Fruit fly (Drosophila melanogaster) whole organism, prepupa: Measurements from ENCODE around the gene Tsp2A.

Source experiments
- Blimp-1 ChIP-seq: fragments of 200-800 bp; sonication (Bioruptor generic); optimal IDR thresholded peaks from 3 replicates; lab custom pipeline; 2017; ENCODE audit warnings: missing biosample characterization, missing genetic modification characterization, mild to moderate bottlenecking, moderate library complexity, missing genetic modification reagents
- CG10669 ChIP-seq: fragments of 200-800 bp; sonication (Bioruptor generic); optimal IDR thresholded peaks from 3 replicates; lab custom pipeline; 2018; ENCODE audit warnings: missing biosample characterization, mild to moderate bottlenecking, missing genetic modification characterization, moderate library complexity
- CG11294 ChIP-seq: fragments of 200-800 bp; sonication (Bioruptor generic); IDR thresholded peaks from 2 replicates; pipeline ENCODE4 v1.3.6; 2022; ENCODE audit warnings: missing biosample characterization, missing genetic modification characterization
- CG15336 ChIP-seq: fragments of 200-800 bp; sonication (Bioruptor generic); IDR thresholded peaks from 2 replicates; pipeline ENCODE4 v1.3.6; 2022; ENCODE audit warnings: missing biosample characterization, missing genetic modification characterization
- CG1621 ChIP-seq: fragments of 200-800 bp; sonication (Bioruptor generic); optimal IDR thresholded peaks from 3 replicates; lab custom pipeline; 2018; ENCODE audit warnings: missing biosample characterization, mild to moderate bottlenecking, missing genetic modification characterization
- CG3032 ChIP-seq: fragments of 200-800 bp; optimal IDR thresholded peaks from 2 replicates; lab custom pipeline; 2019; ENCODE audit warnings: missing biosample characterization, mild to moderate bottlenecking, missing genetic modification characterization, moderate library complexity
- CG31627 ChIP-seq: fragments of 200-800 bp; sonication (Bioruptor generic); optimal IDR thresholded peaks from 3 replicates; lab custom pipeline; 2016; ENCODE audit warnings: missing biosample characterization, missing genetic modification characterization
- CG32006 ChIP-seq: fragments of 200-800 bp; sonication (Bioruptor generic); optimal IDR thresholded peaks from 3 replicates; lab custom pipeline; 2017; ENCODE audit warnings: missing biosample characterization, mild to moderate bottlenecking, missing genetic modification characterization
- CG34406 ChIP-seq: fragments of 200-800 bp; sonication (Bioruptor generic); optimal IDR thresholded peaks from 3 replicates; lab custom pipeline; 2016; ENCODE audit warnings: missing biosample characterization, missing genetic modification characterization
- CG3919 ChIP-seq: fragments of 200-800 bp; sonication (Bioruptor generic); optimal IDR thresholded peaks from 3 replicates; lab custom pipeline; 2016; ENCODE audit warnings: missing biosample characterization, missing genetic modification characterization
- CG4318 ChIP-seq: fragments of 200-800 bp; sonication (Bioruptor generic); optimal IDR thresholded peaks from 3 replicates; lab custom pipeline; 2017; ENCODE audit warnings: missing biosample characterization, mild to moderate bottlenecking, missing genetic modification characterization
- CG6163 ChIP-seq: fragments of 200-800 bp; sonication (Bioruptor generic); IDR thresholded peaks from 3 replicates; pipeline ENCODE4 v1.3.6; 2022; ENCODE audit warnings: missing biosample characterization, missing genetic modification characterization
- CG6276 ChIP-seq: fragments of 200-800 bp; sonication (Bioruptor generic); optimal IDR thresholded peaks from 2 replicates; lab custom pipeline; 2017; ENCODE audit warnings: missing biosample characterization, mild to moderate bottlenecking, missing genetic modification characterization
- CG6854 ChIP-seq: fragments of 200-800 bp; sonication (Bioruptor generic); optimal IDR thresholded peaks from 2 replicates; lab custom pipeline; 2017; ENCODE audit warnings: missing biosample characterization, mild to moderate bottlenecking, missing genetic modification characterization
- CG8119 ChIP-seq: fragments of 200-800 bp; sonication (Bioruptor generic); IDR thresholded peaks from 3 replicates; pipeline ENCODE4 v1.3.6; 2022; ENCODE audit warnings: missing biosample characterization, missing genetic modification characterization
- CG8319 ChIP-seq: fragments of 200-800 bp; sonication (Bioruptor generic); optimal IDR thresholded peaks from 3 replicates; lab custom pipeline; 2016; ENCODE audit warnings: missing biosample characterization, missing genetic modification characterization
- CG8632 ChIP-seq: fragments of 200-800 bp; sonication (Bioruptor generic); optimal IDR thresholded peaks from 3 replicates; lab custom pipeline; 2016; ENCODE audit warnings: missing biosample characterization, missing genetic modification characterization
- CG9139 ChIP-seq: fragments of 200-800 bp; sonication (Bioruptor generic); optimal IDR thresholded peaks from 3 replicates; lab custom pipeline; 2017; ENCODE audit warnings: missing biosample characterization, mild to moderate bottlenecking, missing genetic modification characterization
- Eip75B ChIP-seq: fragments of 200-800 bp; sonication (Bioruptor generic); optimal IDR thresholded peaks from 3 replicates; lab custom pipeline; 2016; ENCODE audit warnings: missing biosample characterization, missing genetic modification characterization
- Eip78C ChIP-seq: fragments of 200-800 bp; sonication (Bioruptor generic); peaks from one replicate; lab custom pipeline; 2016; ENCODE audit warnings: missing biosample characterization, missing genetic modification characterization
- Ets21C ChIP-seq: fragments of 200-800 bp; sonication (Bioruptor generic); optimal IDR thresholded peaks from 3 replicates; lab custom pipeline; 2016; ENCODE audit warnings: missing biosample characterization, missing genetic modification characterization
- Ets96B ChIP-seq: fragments of 200-800 bp; optimal IDR thresholded peaks from 2 replicates; lab custom pipeline; 2019; ENCODE audit warnings: missing biosample characterization, mild to moderate bottlenecking, missing genetic modification characterization, moderate library complexity
- Gug ChIP-seq: fragments of 200-800 bp; sonication (Bioruptor generic); IDR thresholded peaks from 2 replicates; pipeline ENCODE4 v1.3.6; 2022; ENCODE audit warnings: missing biosample characterization, missing genetic modification characterization
- Hr38 ChIP-seq: sonication (Bioruptor generic); optimal IDR thresholded peaks from 2 replicates; lab custom pipeline; 2016; ENCODE audit warnings: missing biosample characterization, missing genetic modification characterization
- Hr39 ChIP-seq: fragments of 200-800 bp; sonication (Bioruptor generic); optimal IDR thresholded peaks from 2 replicates; lab custom pipeline; 2016; ENCODE audit warnings: missing biosample characterization, missing genetic modification characterization
- Hr4 ChIP-seq: fragments of 200-800 bp; sonication (Bioruptor generic); optimal IDR thresholded peaks from 3 replicates; lab custom pipeline; 2016; ENCODE audit warnings: missing biosample characterization, missing genetic modification characterization
- Lpt ChIP-seq: fragments of 200-800 bp; sonication (Bioruptor generic); optimal IDR thresholded peaks from 3 replicates; lab custom pipeline; 2016; ENCODE audit warnings: missing biosample characterization, missing genetic modification characterization
- Met ChIP-seq: fragments of 200-800 bp; sonication (Bioruptor generic); optimal IDR thresholded peaks from 3 replicates; lab custom pipeline; 2016; ENCODE audit warnings: missing biosample characterization, missing genetic modification characterization
- OdsH ChIP-seq: fragments of 200-800 bp; sonication (Bioruptor generic); optimal IDR thresholded peaks from 3 replicates; lab custom pipeline; 2016; ENCODE audit warnings: missing biosample characterization, missing genetic modification characterization
- Sox102F ChIP-seq: fragments of 200-800 bp; sonication (Bioruptor generic); optimal IDR thresholded peaks from 2 replicates; lab custom pipeline; 2016; ENCODE audit warnings: missing biosample characterization, mild to moderate bottlenecking, missing genetic modification characterization
- Sox14 ChIP-seq: fragments of 200-800 bp; sonication (Bioruptor generic); optimal IDR thresholded peaks from 3 replicates; lab custom pipeline; 2016; ENCODE audit warnings: missing biosample characterization, missing genetic modification characterization
- Sox15 ChIP-seq: fragments of 200-800 bp; sonication (Bioruptor generic); optimal IDR thresholded peaks from 3 replicates; lab custom pipeline; 2016; ENCODE audit warnings: missing biosample characterization, missing genetic modification characterization
- acj6 ChIP-seq: fragments of 200-800 bp; sonication (Bioruptor generic); optimal IDR thresholded peaks from 3 replicates; lab custom pipeline; 2016; ENCODE audit warnings: missing biosample characterization, missing genetic modification characterization
- cyc ChIP-seq: fragments of 200-800 bp; sonication (Bioruptor generic); optimal IDR thresholded peaks from 3 replicates; lab custom pipeline; 2016; ENCODE audit warnings: missing biosample characterization, missing genetic modification characterization
- dac ChIP-seq: fragments of 200-800 bp; sonication (Bioruptor generic); optimal IDR thresholded peaks from 2 replicates; lab custom pipeline; 2017; ENCODE audit warnings: missing biosample characterization, mild to moderate bottlenecking, missing genetic modification characterization
- dsx ChIP-seq: fragments of 200-800 bp; optimal IDR thresholded peaks from 3 replicates; lab custom pipeline; 2019; ENCODE audit warnings: missing biosample characterization, mild to moderate bottlenecking, missing genetic modification characterization, moderate library complexity; ENCODE audit not compliant: poor library complexity, severe bottlenecking
- eg ChIP-seq: fragments of 200-800 bp; sonication (Bioruptor generic); IDR thresholded peaks from 3 replicates; pipeline ENCODE4 v1.3.6; 2022; ENCODE audit warnings: missing biosample characterization, missing genetic modification characterization
- esn ChIP-seq: fragments of 200-800 bp; sonication (Bioruptor generic); optimal IDR thresholded peaks from 2 replicates; lab custom pipeline; 2016; ENCODE audit warnings: missing biosample characterization, mild to moderate bottlenecking, missing genetic modification characterization, moderate library complexity
- fd59A ChIP-seq: fragments of 200-800 bp; sonication (Bioruptor generic); optimal IDR thresholded peaks from 2 replicates; lab custom pipeline; 2017; ENCODE audit warnings: missing biosample characterization, mild to moderate bottlenecking, missing genetic modification characterization, missing genetic modification reagents
- fd85E ChIP-seq: fragments of 200-800 bp; sonication (Bioruptor generic); optimal IDR thresholded peaks from 3 replicates; lab custom pipeline; 2016; ENCODE audit warnings: missing biosample characterization, missing genetic modification characterization
- fkh ChIP-seq: fragments of 200-800 bp; sonication (Bioruptor generic); optimal IDR thresholded peaks from 3 replicates; lab custom pipeline; 2017; ENCODE audit warnings: missing biosample characterization, mild to moderate bottlenecking, missing genetic modification characterization, moderate library complexity
- net ChIP-seq: fragments of 200-800 bp; sonication (Bioruptor generic); optimal IDR thresholded peaks from 3 replicates; lab custom pipeline; 2016; ENCODE audit warnings: missing biosample characterization, missing genetic modification characterization
- pdm3 ChIP-seq: fragments of 200-800 bp; sonication (Bioruptor generic); optimal IDR thresholded peaks from 3 replicates; lab custom pipeline; 2016; ENCODE audit warnings: missing biosample characterization, missing genetic modification characterization
- salr ChIP-seq, 2 experiments: fragments of 200-800 bp; sonication (Bioruptor generic); optimal IDR thresholded peaks; 3 replicates each; lab custom pipeline; 2016 to 2018; ENCODE audit warnings: missing biosample characterization in 2 of 2, missing genetic modification characterization in 2 of 2, mild to moderate bottlenecking in 1 of 2
- spab ChIP-seq: fragments of 200-800 bp; sonication (Bioruptor generic); optimal IDR thresholded peaks from 2 replicates; lab custom pipeline; 2017; ENCODE audit warnings: missing biosample characterization, mild to moderate bottlenecking, missing genetic modification characterization, missing genetic modification reagents
- ss ChIP-seq, 2 experiments: fragments of 200-800 bp; sonication (Bioruptor generic); optimal IDR thresholded peaks; 2 replicates in 1 of 2; 3 replicates in 1 of 2; lab custom pipeline; 2017 to 2018; ENCODE audit warnings: mild to moderate bottlenecking in 2 of 2, missing biosample characterization in 2 of 2, missing genetic modification characterization in 2 of 2, moderate library complexity in 1 of 2
- topi ChIP-seq: fragments of 200-800 bp; sonication (Bioruptor generic); optimal IDR thresholded peaks from 3 replicates; lab custom pipeline; 2016; ENCODE audit warnings: missing biosample characterization, missing genetic modification characterization
- vri ChIP-seq: fragments of 200-800 bp; sonication (Bioruptor generic); optimal IDR thresholded peaks from 3 replicates; lab custom pipeline; 2016; ENCODE audit warnings: missing biosample characterization, mild to moderate bottlenecking, missing genetic modification characterization

The Tsp2A gene

dm6 chrX:1368949-1369348 lies 22.6 kb downstream of the Tsp2A start, which contains the start of gene CG14770:
Gene CG14770 (plus strand): TSS chrX:1369249.
- TF ChIP-seq CG10669 (GFP tag; lab: Kevin White, UChicago) (no peak), Eip78C (GFP tag; lab: Kevin White, UChicago) (no peak), CG4318 (GFP tag; lab: Kevin White, UChicago) (no peak), Lpt (GFP tag; lab: Kevin White, UChicago) (no peak), dsx (GFP tag; lab: Kevin White, UChicago) (no peak), pdm3 (no peak)

dm6 chrX:1370104-1370802 lies 23.9 kb downstream of the Tsp2A start, which contains the start of gene ssx:
Gene ssx (plus strand): TSS chrX:1370580.
- TF ChIP-seq Eip75B (GFP tag; lab: Kevin White, UChicago) (no peak), fd59A (GFP tag; lab: Kevin White, UChicago) (no peak), esn (GFP tag; lab: Kevin White, UChicago) (peak; percentile 69), salr (GFP tag; optimal IDR thresholded peaks at IDR 0.05; lab: Kevin White, UChicago) (no peak), CG6276 (GFP tag; lab: Kevin White, UChicago) (no peak), dsx (GFP tag; lab: Kevin White, UChicago) (no peak), vri (GFP tag; lab: Kevin White, UChicago) (no peak), CG11294 (GFP tag; lab: Robert Waterston, UW) (no peak), CG8632 (GFP tag; lab: Kevin White, UChicago) (peak; percentile 41), Lpt (GFP tag; lab: Kevin White, UChicago) (no peak), Hr4 (GFP tag; lab: Kevin White, UChicago) (no peak), acj6 (no peak), CG10669 (GFP tag; lab: Kevin White, UChicago) (no peak), eg (peak; percentile 65; the same call in 2 of the 3 replicates), CG15336 (GFP tag; lab: Robert Waterston, UW) (peak; percentile 71), CG6854 (GFP tag; lab: Kevin White, UChicago) (no peak), CG8119 (GFP tag; lab: Robert Waterston, UW) (peak; percentile 45; the same call in 1 of the 3 replicates), CG3919 (GFP tag; lab: Kevin White, UChicago) (peak; percentile 70), CG4318 (GFP tag; lab: Kevin White, UChicago) (no peak), Hr39 (GFP tag; lab: Kevin White, UChicago) (no peak), spab (no peak), CG6163 (GFP tag; lab: Robert Waterston, UW) (peak; percentile 62), dac (GFP tag; lab: Kevin White, UChicago) (peak; percentile 9), Sox102F (GFP tag; lab: Kevin White, UChicago) (no peak), topi (GFP tag; lab: Kevin White, UChicago) (peak; percentile 57), fkh (no peak), Eip78C (GFP tag; lab: Kevin White, UChicago) (peak; percentile 82), CG9139 (GFP tag; lab: Kevin White, UChicago) (no peak), CG3032 (peak; percentile 17), OdsH (GFP tag; lab: Kevin White, UChicago) (no peak), CG34406 (GFP tag; lab: Kevin White, UChicago) (no peak), Blimp-1 (GFP tag; lab: Kevin White, UChicago) (no peak), CG8319 (peak; percentile 31), Met (GFP tag; lab: Kevin White, UChicago) (no peak), Hr38 (no peak), Sox14 (GFP tag; lab: Kevin White, UChicago) (peak; percentile 56), Ets96B (tag; lab: Kevin White, UChicago) (peak; percentile 28), CG32006 (GFP tag; lab: Kevin White, UChicago) (no peak), CG1621 (tag; lab: Kevin White, UChicago) (peak; percentile 37), ss (GFP tag; optimal IDR thresholded peaks at IDR 0.05; lab: Kevin White, UChicago) (no peak), CG31627 (GFP tag; lab: Kevin White, UChicago) (peak; percentile 67), pdm3 (no peak), Ets21C (GFP tag; lab: Kevin White, UChicago) (no peak), Sox15 (GFP tag; lab: Kevin White, UChicago) (peak; percentile 18), Gug (GFP tag; lab: Robert Waterston, UW) (peak; percentile 10; the same call in 1 of the 2 replicates), fd85E (GFP tag; lab: Kevin White, UChicago) (no peak), net (GFP tag; lab: Kevin White, UChicago) (no peak), cyc (GFP tag; lab: Kevin White, UChicago) (peak; percentile 51)
